Fruit fly (Drosophila melanogaster): Measurements from ENCODE around the gene Tsp66E.

DNA sequence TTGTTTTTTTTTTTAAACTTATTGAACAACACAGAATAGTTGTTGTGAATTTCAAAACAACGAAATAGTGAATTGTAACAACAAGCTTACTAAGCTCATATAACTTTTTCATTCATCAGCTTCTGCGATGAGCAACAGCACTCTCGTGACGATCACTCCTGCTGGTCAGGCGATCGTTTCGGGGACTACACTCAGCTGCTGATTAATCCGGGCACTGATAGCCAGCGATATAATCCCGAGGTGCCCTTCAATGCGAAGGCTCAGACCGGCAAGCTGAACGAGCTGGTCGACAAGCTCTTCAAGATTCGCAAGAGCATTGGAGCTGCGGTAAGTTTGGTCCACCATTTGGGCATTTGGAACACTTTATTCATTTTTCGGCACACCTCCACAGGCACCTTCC, 23.8 kb upstream of the Tsp66E start, which contains the start of gene CG43169:
- no peak for TF ChIP-seq Dll (optimal IDR thresholded peaks at IDR 0.05)
- TF ChIP-seq pan (optimal IDR thresholded peaks at IDR 0.05): no peak
- TF ChIP-seq psq (optimal IDR thresholded peaks at IDR 0.05): no peak
- TF ChIP-seq usp (GFP tag; optimal IDR thresholded peaks at IDR 0.05): no peak
- TF ChIP-seq CG8478 (optimal IDR thresholded peaks at IDR 0.05): no peak
